Fruit fly (Drosophila melanogaster) whole organism, embryonic: ENCODE measurements around the gene Tti1.

Experiments
- CG10267 ChIP-seq: fragments of 200-800 bp; sonication (Bioruptor generic); optimal IDR thresholded peaks from 2 replicates; lab custom pipeline; 2018; ENCODE audit warnings: missing biosample characterization, mild to moderate bottlenecking, missing genetic modification characterization, moderate library complexity
- CG32532 ChIP-seq: fragments of 200-800 bp; sonication (Bioruptor generic); IDR thresholded peaks from 2 replicates; pipeline ENCODE4 v1.3.6; 2022; ENCODE audit warnings: missing biosample characterization, missing genetic modification characterization
- CG6689 ChIP-seq: fragments of 200-800 bp; sonication (Bioruptor generic); IDR thresholded peaks from 2 replicates; pipeline ENCODE4 v1.3.6; 2022; ENCODE audit warnings: missing biosample characterization, missing genetic modification characterization
- Doc2 ChIP-seq: fragments of 200-800 bp; sonication (Bioruptor generic); IDR thresholded peaks from 2 replicates; pipeline ENCODE4 v1.3.6; 2022; ENCODE audit warnings: missing biosample characterization, missing genetic modification characterization
- Hey ChIP-seq: fragments of 200-800 bp; sonication (Bioruptor generic); optimal IDR thresholded peaks from 3 replicates; lab custom pipeline; 2018; ENCODE audit warnings: missing biosample characterization, mild to moderate bottlenecking, missing genetic modification characterization
- NC2α ChIP-seq: fragments of 200-800 bp; sonication (Bioruptor generic); optimal IDR thresholded peaks from 2 replicates; lab custom pipeline; 2016; ENCODE audit warnings: missing biosample characterization, missing genetic modification characterization
- bbx ChIP-seq: fragments of 200-800 bp; sonication (Bioruptor generic); IDR thresholded peaks from 2 replicates; pipeline ENCODE4 v1.3.6; 2022; ENCODE audit warnings: missing biosample characterization, missing genetic modification characterization; ENCODE audit not compliant: partially characterized antibody
- cg ChIP-seq: fragments of 200-800 bp; sonication (Bioruptor generic); optimal IDR thresholded peaks from 3 replicates; lab custom pipeline; 2019; ENCODE audit warnings: missing biosample characterization, mild to moderate bottlenecking, missing genetic modification characterization, moderate library complexity
- chif ChIP-seq, 2 experiments: fragments of 200-800 bp; sonication (Bioruptor generic); optimal IDR thresholded peaks; 3 replicates each; lab custom pipeline; 2016; ENCODE audit warnings: missing biosample characterization in 2 of 2, missing genetic modification characterization in 2 of 2
- dan ChIP-seq: fragments of 200-800 bp; sonication (Bioruptor generic); IDR thresholded peaks from 2 replicates; pipeline ENCODE4 v1.3.6; 2022; ENCODE audit warnings: missing biosample characterization, missing genetic modification characterization
- her ChIP-seq: fragments of 200-800 bp; sonication (Bioruptor generic); optimal IDR thresholded peaks from 2 replicates; lab custom pipeline; 2016; ENCODE audit warnings: missing biosample characterization, missing genetic modification characterization

DNA sequence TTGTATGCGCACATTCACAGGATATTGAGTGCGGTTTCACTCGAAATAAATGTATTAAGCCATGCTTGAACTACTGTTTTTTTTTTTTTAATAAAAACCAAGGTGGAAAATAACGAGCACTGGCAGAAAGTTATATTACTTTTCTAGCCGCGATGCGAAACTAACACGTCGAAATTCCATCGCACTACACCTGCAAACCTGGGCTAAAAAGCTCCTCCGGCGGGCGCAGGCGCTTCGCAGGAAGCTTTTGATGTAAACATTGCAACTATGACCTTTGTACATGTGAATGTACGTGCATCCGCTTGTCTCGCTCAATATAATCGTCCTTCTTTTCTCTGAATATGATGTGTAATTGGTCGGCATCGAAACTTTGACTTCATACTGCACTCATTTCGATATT is 14.7 kb downstream of the Tti1 start, which contains the start of gene side-VII:
- TF ChIP-seq chif (GFP tag; optimal IDR thresholded peaks at IDR 0.05; lab: Kevin White, UChicago) (no peak), dan (no peak), cg (no peak), NC2α (GFP tag; lab: Kevin White, UChicago) (no peak), Hey (no peak), CG6689 (GFP tag; lab: Robert Waterston, UW) (no peak), CG32532 (GFP tag; lab: Robert Waterston, UW) (no peak), CG10267 (no peak), bbx (no peak), Doc2 (GFP tag; lab: Robert Waterston, UW) (no peak), her (GFP tag; lab: Kevin White, UChicago) (no peak)
